Worm (Caenorhabditis elegans): Measurements from ENCODE around the gene T25F10.3.

DNA sequence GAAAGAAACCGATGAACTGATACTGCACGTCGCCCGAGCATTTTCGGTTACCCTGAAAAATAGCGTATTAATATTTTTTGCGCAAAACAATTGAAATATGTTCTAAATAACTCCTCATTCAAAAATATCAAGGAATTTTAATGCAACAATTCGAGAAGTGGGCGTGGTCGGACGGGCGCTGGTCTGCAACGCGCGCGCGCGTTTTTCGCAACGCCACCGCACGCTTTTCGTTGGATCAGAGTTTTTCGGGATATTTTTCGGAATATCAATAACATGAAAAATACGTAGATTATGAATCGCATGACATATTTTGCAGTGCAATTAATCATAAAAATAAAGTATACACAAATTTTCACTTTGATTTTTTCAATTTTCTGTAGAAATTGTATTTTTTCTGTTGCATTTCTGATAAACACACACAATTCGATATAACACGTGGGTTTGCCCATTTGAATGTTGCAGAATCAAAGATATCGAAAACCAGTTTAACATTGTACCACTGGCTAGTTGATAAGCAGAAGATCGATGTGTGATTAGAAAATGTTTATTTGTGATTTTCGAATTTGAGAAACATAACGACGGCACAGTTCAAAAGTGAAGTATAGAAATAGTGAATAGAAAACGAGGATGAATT, 35.7 kb upstream of the T25F10.3 start, which contains the start of gene dlst-1:
- TF ChIP-seq ama-1 (optimal IDR thresholded peaks at IDR 0.05) = no peak
- no peak for TF ChIP-seq unc-3 (GFP tag; conservative IDR thresholded peaks at IDR 0.05)
- TF ChIP-seq unc-3 (tag; optimal IDR thresholded peaks at IDR 0.05) = peak; percentile 40
- TF ChIP-seq dmd-4 (tag; optimal IDR thresholded peaks at IDR 0.05; ENCODE audit: borderline replicate concordance) = no peak
